Fruit fly (Drosophila melanogaster) Kc167 (cell line): ENCODE measurements around the gene tant.

Source experiments
- Myc ChIP-seq: fragments of >200 bp; optimal IDR thresholded peaks from 2 replicates; lab custom pipeline; 2017; ENCODE audit warnings: missing external identifiers
- insv ChIP-seq: fragments of >200 bp; optimal IDR thresholded peaks from 3 replicates; lab custom pipeline; 2018; ENCODE audit warnings: missing external identifiers
- psq ChIP-seq: fragments of >200 bp; optimal IDR thresholded peaks from 2 replicates; lab custom pipeline; 2017; ENCODE audit warnings: missing external identifiers

DNA sequence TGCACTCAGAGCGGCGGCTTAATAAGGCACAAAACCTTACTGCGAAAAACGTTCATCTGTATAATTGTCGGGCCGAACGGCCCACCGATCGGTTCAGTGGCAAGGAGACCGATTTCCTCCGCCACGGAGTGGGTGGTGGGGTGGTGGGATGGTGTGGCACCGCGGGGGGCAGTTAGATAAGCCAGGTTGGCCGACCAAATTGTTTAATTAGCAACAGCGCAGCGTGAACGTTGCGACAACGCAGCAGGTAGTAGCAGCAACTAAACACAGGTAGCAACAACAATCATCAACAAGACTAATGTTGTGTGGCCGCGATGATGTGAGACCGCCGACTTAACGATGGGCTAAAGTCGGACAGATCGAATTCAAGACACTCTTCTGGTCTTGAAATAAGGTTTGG, 13.2 kb downstream of the tant start:
- TF ChIP-seq insv (lab: Kevin White, UChicago) (no peak), Myc (lab: Kevin White, UChicago) (no peak), psq (lab: Kevin White, UChicago) (no peak)
